Worm (Caenorhabditis elegans): ENCODE results near the gene T02E9.6.

DNA sequence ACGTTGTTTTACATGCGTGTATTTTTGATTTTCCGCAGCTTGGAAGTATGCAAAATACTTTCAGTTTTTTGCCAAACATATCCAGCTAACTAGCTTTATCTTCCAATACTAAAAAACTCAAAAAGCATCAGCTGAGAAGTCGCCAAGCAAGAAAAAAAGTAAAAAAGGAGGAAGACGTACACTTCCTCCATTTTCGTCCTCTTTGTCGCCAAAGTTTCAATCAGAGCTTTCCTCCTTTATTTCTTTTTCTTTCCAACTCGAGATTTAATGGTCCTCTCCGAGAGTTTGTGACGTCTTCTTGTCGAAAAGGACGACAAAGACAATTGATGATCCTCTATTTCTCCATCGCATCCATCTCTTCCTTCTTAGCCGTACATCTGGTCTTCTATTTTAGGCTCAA is 46.5 kb upstream of the T02E9.6 start:
- TF ChIP-seq elt-1 (tag; optimal IDR thresholded peaks at IDR 0.05) (no peak), lin-13 (GFP tag; optimal IDR thresholded peaks at IDR 0.05) (no peak), nhr-12 (tag; optimal IDR thresholded peaks at IDR 0.05) (no peak), nhr-25 (tag; optimal IDR thresholded peaks at IDR 0.05) (no peak), egl-27 (tag; optimal IDR thresholded peaks at IDR 0.05) (no peak), ama-1 (optimal IDR thresholded peaks at IDR 0.05) (no peak), sma-9 (GFP tag; optimal IDR thresholded peaks at IDR 0.05) (peak; percentile 16), sma-9 (tag; optimal IDR thresholded peaks at IDR 0.05) (no peak), mdl-1 (tag; optimal IDR thresholded peaks at IDR 0.05) (no peak)
